Worm (Caenorhabditis elegans) whole organism, L3 larva: ENCODE results near the gene nhr-173.

Experiments used
- elt-1 ChIP-seq: fragments of 150-350 bp; optimal IDR thresholded peaks from 2 replicates; lab custom pipeline; 2014; ENCODE audit warnings: missing biosample characterization, missing genetic modification characterization
- mdl-1 ChIP-seq: fragments of 150-350 bp; optimal IDR thresholded peaks from 2 replicates; lab custom pipeline; 2014; ENCODE audit warnings: missing biosample characterization, missing genetic modification characterization
- nhr-237 ChIP-seq: fragments of 150-350 bp; optimal IDR thresholded peaks from 2 replicates; lab custom pipeline; 2014; ENCODE audit warnings: missing biosample characterization, missing genetic modification characterization
- nhr-28 ChIP-seq: fragments of 150-350 bp; optimal IDR thresholded peaks from 2 replicates; lab custom pipeline; 2014; ENCODE audit warnings: missing biosample characterization, missing genetic modification characterization
- skn-1 ChIP-seq: fragments of 150-350 bp; optimal IDR thresholded peaks from 2 replicates; lab custom pipeline; 2014; ENCODE audit warnings: missing biosample characterization, missing genetic modification characterization
- snpc-4 ChIP-seq: fragments of 150-350 bp; optimal IDR thresholded peaks from 2 replicates; lab custom pipeline; 2014; ENCODE audit warnings: missing biosample characterization, missing genetic modification characterization
- unc-62 ChIP-seq: fragments of 150-350 bp; sonication (generic microtip); optimal IDR thresholded peaks from 4 replicates; lab custom pipeline; 2014; ENCODE audit warnings: missing biosample characterization, missing genetic modification reagents, missing genetic modification characterization
- ztf-11 ChIP-seq: fragments of 150-350 bp; optimal IDR thresholded peaks from 2 replicates; lab custom pipeline; 2014; ENCODE audit warnings: missing biosample characterization, missing genetic modification characterization

- TF ChIP-seq mdl-1 (tag; lab: Kevin White, UChicago): no peak
- no peak for TF ChIP-seq skn-1 (tag; lab: Kevin White, UChicago)
- no peak for TF ChIP-seq ztf-11
- no peak for TF ChIP-seq nhr-237 (tag; lab: Kevin White, UChicago)
- no peak for TF ChIP-seq nhr-28
- no peak for TF ChIP-seq elt-1
- TF ChIP-seq unc-62 (GFP tag; lab: Kevin White, UChicago): no peak
- no peak for TF ChIP-seq snpc-4 (tag; lab: Kevin White, UChicago)
These were observed 1.2 kb upstream of the nhr-173 start for ce11 chrX:6654139-6654538.
